Fruit fly (Drosophila melanogaster) whole organism, embryonic: ENCODE measurements around the gene SrpRbeta.
A peak's percentile ranks its signal among the peaks of the same experiment; 100 is the strongest.

Experiments
- ATbp ChIP-seq: fragments of 200-800 bp; sonication (Bioruptor generic); optimal IDR thresholded peaks from 2 replicates; lab custom pipeline; 2017; ENCODE audit warnings: missing biosample characterization, mild to moderate bottlenecking, missing genetic modification characterization, missing genetic modification reagents
- Adf1 ChIP-seq: fragments of 200-800 bp; sonication (Bioruptor generic); IDR thresholded peaks from 2 replicates; pipeline ENCODE4 v1.3.6; 2022; ENCODE audit warnings: missing biosample characterization, missing genetic modification characterization
- BEAF-32 ChIP-seq: fragments of 200-800 bp; sonication (Bioruptor generic); optimal IDR thresholded peaks from 3 replicates; lab custom pipeline; 2017; ENCODE audit warnings: missing biosample characterization, missing genetic modification characterization, mild to moderate bottlenecking, moderate library complexity, missing genetic modification reagents
- CG12299 ChIP-seq: fragments of 200-800 bp; sonication (Bioruptor generic); optimal IDR thresholded peaks from 2 replicates; lab custom pipeline; 2018; ENCODE audit warnings: missing biosample characterization, mild to moderate bottlenecking, missing genetic modification characterization
- CG12744 ChIP-seq: fragments of 200-800 bp; sonication (Bioruptor generic); optimal IDR thresholded peaks from 2 replicates; lab custom pipeline; 2016; ENCODE audit warnings: missing biosample characterization, missing genetic modification characterization
- CG14667 ChIP-seq: fragments of 200-800 bp; sonication (Bioruptor generic); IDR thresholded peaks from 2 replicates; pipeline ENCODE4 v1.3.6; 2022; ENCODE audit warnings: missing biosample characterization, missing genetic modification characterization
- CG16863 ChIP-seq: fragments of 200-800 bp; sonication (Bioruptor generic); optimal IDR thresholded peaks from 3 replicates; lab custom pipeline; 2016; ENCODE audit warnings: missing biosample characterization, missing genetic modification characterization
- CG17612 ChIP-seq: fragments of 200-800 bp; sonication (Bioruptor generic); IDR thresholded peaks from 2 replicates; pipeline ENCODE4 v1.3.6; 2022; ENCODE audit warnings: missing biosample characterization, missing genetic modification characterization
- CG2129 ChIP-seq: fragments of 200-800 bp; sonication (Bioruptor generic); IDR thresholded peaks from 2 replicates; pipeline ENCODE4 v1.3.6; 2022; ENCODE audit warnings: missing biosample characterization, missing genetic modification characterization; ENCODE audit not compliant: partially characterized antibody
- CG31388 ChIP-seq: fragments of 200-800 bp; sonication (Bioruptor generic); optimal IDR thresholded peaks from 2 replicates; lab custom pipeline; 2016; ENCODE audit warnings: missing biosample characterization, missing genetic modification characterization
- CG31441 ChIP-seq: fragments of 200-800 bp; sonication (Bioruptor generic); IDR thresholded peaks from 2 replicates; pipeline ENCODE4 v1.3.6; 2022; ENCODE audit warnings: missing biosample characterization, missing genetic modification characterization
- CG33213 ChIP-seq: fragments of 200-800 bp; sonication (Bioruptor generic); optimal IDR thresholded peaks from 3 replicates; lab custom pipeline; 2016; ENCODE audit warnings: missing biosample characterization, missing genetic modification characterization
- CG3407 ChIP-seq: fragments of 200-800 bp; sonication (Bioruptor generic); optimal IDR thresholded peaks from 2 replicates; lab custom pipeline; 2018; ENCODE audit warnings: missing biosample characterization, mild to moderate bottlenecking, missing genetic modification characterization
- CG4404 ChIP-seq: fragments of 200-800 bp; sonication (Bioruptor generic); IDR thresholded peaks from 2 replicates; pipeline ENCODE4 v1.3.6; 2022; ENCODE audit warnings: missing biosample characterization, missing genetic modification characterization
- CG4707 ChIP-seq: fragments of 200-800 bp; sonication (Bioruptor generic); optimal IDR thresholded peaks from 2 replicates; lab custom pipeline; 2018; ENCODE audit warnings: missing biosample characterization, mild to moderate bottlenecking, missing genetic modification characterization, moderate library complexity
- CG6791 ChIP-seq: fragments of 200-800 bp; sonication (Bioruptor generic); IDR thresholded peaks from 3 replicates; pipeline ENCODE4 v1.3.6; 2022; ENCODE audit warnings: missing biosample characterization, missing genetic modification characterization; ENCODE audit not compliant: partially characterized antibody
- CG8290 ChIP-seq, 3 experiments: fragments of 200-800 bp; sonication (Bioruptor generic); optimal IDR thresholded peaks; 2 replicates each; lab custom pipeline; 2016 to 2019; ENCODE audit warnings: missing biosample characterization in 3 of 3, missing genetic modification characterization in 3 of 3, mild to moderate bottlenecking in 2 of 3, moderate library complexity in 1 of 3
- CG8388 ChIP-seq: fragments of 200-800 bp; sonication (Bioruptor generic); optimal IDR thresholded peaks from 2 replicates; lab custom pipeline; 2019; ENCODE audit warnings: missing biosample characterization, mild to moderate bottlenecking, missing genetic modification characterization, moderate library complexity
- Camta ChIP-seq: fragments of 200-800 bp; sonication (Bioruptor generic); optimal IDR thresholded peaks from 2 replicates; lab custom pipeline; 2016; ENCODE audit warnings: missing biosample characterization, missing genetic modification characterization
- Chrac-16 ChIP-seq: fragments of 200-800 bp; sonication (Bioruptor generic); optimal IDR thresholded peaks from 3 replicates; lab custom pipeline; 2016; ENCODE audit warnings: missing biosample characterization, missing genetic modification characterization
- CoRest ChIP-seq: fragments of 200-800 bp; sonication (Bioruptor generic); optimal IDR thresholded peaks from 3 replicates; lab custom pipeline; 2018; ENCODE audit warnings: missing biosample characterization, mild to moderate bottlenecking, missing genetic modification characterization, moderate library complexity
- D ChIP-seq, 2 experiments: fragments of 200-800 bp in 1 of 2; fragments of >200 bp in 1 of 2; sonication (Bioruptor generic) in 1 of 2; optimal IDR thresholded peaks; 2 replicates in 1 of 2; 3 replicates in 1 of 2; lab custom pipeline; 2017; ENCODE audit warnings: mild to moderate bottlenecking in 1 of 2, missing biosample characterization in 1 of 2, missing genetic modification characterization in 1 of 2, missing genetic modification reagents in 1 of 2
- Dref ChIP-seq: fragments of 200-800 bp; sonication (Bioruptor generic); IDR thresholded peaks from 2 replicates; pipeline ENCODE4 v1.3.6; 2022; ENCODE audit warnings: missing biosample characterization, missing genetic modification characterization
- Eip74EF ChIP-seq, 2 experiments: fragments of 200-800 bp in 1 of 2; fragments of >200 bp in 1 of 2; sonication (Bioruptor generic) in 1 of 2; optimal IDR thresholded peaks; 2 replicates each; lab custom pipeline; 2017 to 2019; ENCODE audit warnings: missing biosample characterization in 2 of 2, missing genetic modification characterization in 2 of 2, mild to moderate bottlenecking in 1 of 2, moderate library complexity in 1 of 2
- Fer1 ChIP-seq: fragments of 200-800 bp; sonication (Bioruptor generic); optimal IDR thresholded peaks from 2 replicates; lab custom pipeline; 2017; ENCODE audit warnings: missing biosample characterization, mild to moderate bottlenecking, missing genetic modification characterization
- HLH3B ChIP-seq: fragments of 200-800 bp; sonication (Bioruptor generic); IDR thresholded peaks from 2 replicates; pipeline ENCODE4 v1.3.6; 2022; ENCODE audit warnings: missing biosample characterization, missing genetic modification characterization
- Hmr ChIP-seq: fragments of 200-800 bp; sonication (Bioruptor generic); optimal IDR thresholded peaks from 3 replicates; lab custom pipeline; 2017; ENCODE audit warnings: mild to moderate bottlenecking, missing biosample characterization, missing genetic modification reagents, missing genetic modification characterization
- Pdp1 ChIP-seq, 2 experiments: fragments of 200-800 bp; sonication (Bioruptor generic); optimal IDR thresholded peaks; 3 replicates each; lab custom pipeline; 2016; ENCODE audit warnings: missing biosample characterization in 2 of 2, missing genetic modification characterization in 2 of 2, mild to moderate bottlenecking in 1 of 2, moderate library complexity in 1 of 2
- Side ChIP-seq: fragments of 200-800 bp; sonication (Bioruptor generic); optimal IDR thresholded peaks from 2 replicates; lab custom pipeline; 2016; ENCODE audit warnings: missing biosample characterization, missing genetic modification characterization
- Sin3A ChIP-seq: fragments of >200 bp; optimal IDR thresholded peaks from 2 replicates; lab custom pipeline; 2018
- Sry-β ChIP-seq: fragments of 200-800 bp; sonication (Bioruptor generic); optimal IDR thresholded peaks from 2 replicates; lab custom pipeline; 2018; ENCODE audit warnings: missing biosample characterization, mild to moderate bottlenecking, missing genetic modification characterization, moderate library complexity
- Stat92E ChIP-seq, 3 experiments: fragments of >200 bp in 2 of 3; fragments of 200-800 bp in 1 of 3; sonication (Bioruptor generic) in 1 of 3; optimal IDR thresholded peaks; 2 replicates each; lab custom pipeline; 2017 to 2019; ENCODE audit warnings: missing biosample characterization in 3 of 3, missing genetic modification characterization in 3 of 3, mild to moderate bottlenecking in 1 of 3, moderate library complexity in 1 of 3
- TFAM ChIP-seq: fragments of 200-800 bp; sonication (Bioruptor generic); optimal IDR thresholded peaks from 2 replicates; lab custom pipeline; 2017; ENCODE audit warnings: missing biosample characterization, missing genetic modification characterization, inconsistent platforms
- ara ChIP-seq: fragments of 200-800 bp; sonication (Bioruptor generic); IDR thresholded peaks from 2 replicates; pipeline ENCODE4 v1.3.6; 2022; ENCODE audit warnings: missing biosample characterization, missing genetic modification characterization
- chif ChIP-seq, 2 experiments: fragments of 200-800 bp; sonication (Bioruptor generic); optimal IDR thresholded peaks; 3 replicates each; lab custom pipeline; 2016; ENCODE audit warnings: missing biosample characterization in 2 of 2, missing genetic modification characterization in 2 of 2
- chm ChIP-seq: fragments of 200-800 bp; sonication (Bioruptor generic); IDR thresholded peaks from 2 replicates; pipeline ENCODE4 v1.3.6; 2022; ENCODE audit warnings: missing biosample characterization, missing genetic modification characterization
- eyg ChIP-seq: fragments of 200-800 bp; sonication (Bioruptor generic); optimal IDR thresholded peaks from 3 replicates; lab custom pipeline; 2016; ENCODE audit warnings: missing biosample characterization, missing genetic modification characterization
- gsb ChIP-seq: fragments of 200-800 bp; sonication (Bioruptor generic); IDR thresholded peaks from 2 replicates; pipeline ENCODE4 v1.3.6; 2022; ENCODE audit warnings: missing biosample characterization, missing genetic modification characterization
- gt ChIP-seq: fragments of 200-800 bp; sonication (Bioruptor generic); IDR thresholded peaks from 2 replicates; pipeline ENCODE4 v1.3.6; 2022; ENCODE audit warnings: missing biosample characterization, missing genetic modification characterization
- h ChIP-seq: fragments of >200 bp; optimal IDR thresholded peaks from 2 replicates; lab custom pipeline; 2017
- lmd ChIP-seq: fragments of 200-800 bp; sonication (Bioruptor generic); IDR thresholded peaks from 2 replicates; pipeline ENCODE4 v1.3.6; 2022; ENCODE audit warnings: missing biosample characterization, missing genetic modification characterization
- mam ChIP-seq: fragments of 200-800 bp; sonication (Bioruptor generic); optimal IDR thresholded peaks from 3 replicates; lab custom pipeline; 2016; ENCODE audit warnings: missing biosample characterization, missing genetic modification characterization
- phol ChIP-seq: fragments of 200-800 bp; sonication (Bioruptor generic); optimal IDR thresholded peaks from 3 replicates; lab custom pipeline; 2018; ENCODE audit warnings: missing biosample characterization, mild to moderate bottlenecking, missing genetic modification characterization, moderate library complexity
- pum ChIP-seq: fragments of 200-800 bp; sonication (Bioruptor generic); optimal IDR thresholded peaks from 2 replicates; lab custom pipeline; 2016; ENCODE audit warnings: missing biosample characterization, missing genetic modification characterization
- row ChIP-seq: fragments of 200-800 bp; sonication (Bioruptor generic); IDR thresholded peaks from 3 replicates; pipeline ENCODE4 v1.3.6; 2022; ENCODE audit warnings: missing biosample characterization, missing genetic modification characterization
- sens ChIP-seq: fragments of 200-800 bp; sonication (Bioruptor generic); peaks from one replicate; lab custom pipeline; 2016; ENCODE audit warnings: missing biosample characterization, missing genetic modification characterization
- sr ChIP-seq: fragments of 200-800 bp; sonication (Bioruptor generic); IDR thresholded peaks from 3 replicates; pipeline ENCODE4 v1.3.6; 2022; ENCODE audit warnings: missing biosample characterization, missing genetic modification characterization
- stwl ChIP-seq: fragments of 200-800 bp; sonication (Bioruptor generic); optimal IDR thresholded peaks from 3 replicates; lab custom pipeline; 2018; ENCODE audit warnings: missing biosample characterization, mild to moderate bottlenecking, missing genetic modification characterization, moderate library complexity
- tin ChIP-seq: fragments of 200-800 bp; sonication (Bioruptor generic); optimal IDR thresholded peaks from 3 replicates; lab custom pipeline; 2016; ENCODE audit warnings: missing biosample characterization, missing genetic modification characterization
- zf30C ChIP-seq: fragments of 200-800 bp; sonication (Bioruptor generic); optimal IDR thresholded peaks from 3 replicates; lab custom pipeline; 2018; ENCODE audit warnings: missing biosample characterization, mild to moderate bottlenecking, missing genetic modification characterization

SrpRbeta gene

dm6 chr3L:8696487-8696954 is 23.5 kb downstream of the SrpRbeta start (continued):
- TF ChIP-seq gt (GFP tag; lab: Robert Waterston, UW) (no peak), sr (GFP tag; lab: Robert Waterston, UW) (peak; percentile 48; the same call in 1 of the 3 replicates), CG4707 (GFP tag; lab: Kevin White, UChicago) (peak; percentile 47), Dref (no peak), Sin3A (lab: Kevin White, UChicago) (no peak), tin (GFP tag; lab: Kevin White, UChicago) (peak; percentile 35), phol (no peak), Sry-β (GFP tag; lab: Kevin White, UChicago) (peak; percentile 61), gsb (GFP tag; lab: Robert Waterston, UW) (no peak), HLH3B (GFP tag; lab: Robert Waterston, UW) (peak; percentile 69; the same call in 1 of the 2 replicates), Side (GFP tag; lab: Kevin White, UChicago) (peak; percentile 40), CG31388 (GFP tag; lab: Kevin White, UChicago) (no peak), CG33213 (GFP tag; lab: Kevin White, UChicago) (peak; percentile 56), TFAM (GFP tag; lab: Kevin White, UChicago) (no peak), ara (peak; percentile 44; the same call in 1 of the 2 replicates), CG14667 (no peak), stwl (tag; lab: Kevin White, UChicago) (no peak), Hmr (GFP tag; lab: Kevin White, UChicago) (peak; percentile 84), Eip74EF (GFP tag; optimal IDR thresholded peaks at IDR 0.05; lab: Kevin White, UChicago) (peak in 1 of 2 experiments; percentile 57), CG8290 (GFP tag; optimal IDR thresholded peaks at IDR 0.05; lab: Kevin White, UChicago) (no peak), CG8290 (tag; optimal IDR thresholded peaks at IDR 0.05; lab: Kevin White, UChicago) (peak in 1 of 2 experiments; percentile 60), ATbp (GFP tag; lab: Kevin White, UChicago) (peak; percentile 93), row (no peak; the same call in 2 of the 3 replicates), lmd (GFP tag; lab: Robert Waterston, UW) (no peak), CG16863 (GFP tag; lab: Kevin White, UChicago) (no peak), mam (GFP tag; lab: Kevin White, UChicago) (no peak), CG12744 (no peak), CoRest (tag; lab: Kevin White, UChicago) (peak; percentile 51), BEAF-32 (GFP tag; lab: Kevin White, UChicago) (no peak), Adf1 (GFP tag; lab: Robert Waterston, UW) (peak; percentile 94), chif (GFP tag; optimal IDR thresholded peaks at IDR 0.05; lab: Kevin White, UChicago) (peak; percentile 11 to 41), eyg (GFP tag; lab: Kevin White, UChicago) (no peak), CG4404 (GFP tag; lab: Robert Waterston, UW) (no peak), h (lab: Kevin White, UChicago) (no peak), CG2129 (GFP tag; lab: Robert Waterston, UW) (no peak), CG31441 (GFP tag; lab: Robert Waterston, UW) (peak; percentile 45; the same call in 1 of the 2 replicates), CG12299 (tag; lab: Kevin White, UChicago) (peak; percentile 47), Stat92E (GFP tag; optimal IDR thresholded peaks at IDR 0.05; lab: Kevin White, UChicago) (no peak), sens (GFP tag; lab: Kevin White, UChicago) (peak; percentile 92), CG6791 (no peak), CG17612 (GFP tag; lab: Robert Waterston, UW) (no peak), Pdp1 (GFP tag; optimal IDR thresholded peaks at IDR 0.05; lab: Kevin White, UChicago) (peak in 1 of 2 experiments; percentile 38), D (optimal IDR thresholded peaks at IDR 0.05; lab: Kevin White, UChicago) (no peak), D (GFP tag; optimal IDR thresholded peaks at IDR 0.05; lab: Kevin White, UChicago) (peak; percentile 59), pum (GFP tag; lab: Kevin White, UChicago) (peak; percentile 1), chm (peak; percentile 57), Fer1 (GFP tag; lab: Kevin White, UChicago) (peak; percentile 83), zf30C (GFP tag; lab: Kevin White, UChicago) (no peak), CG3407 (peak; percentile 90), Chrac-16 (GFP tag; lab: Kevin White, UChicago) (peak; percentile 1), Camta (GFP tag; lab: Kevin White, UChicago) (peak; percentile 36), CG8388 (GFP tag; lab: Kevin White, UChicago) (peak; percentile 8)
